Fruit fly (Drosophila melanogaster): ENCODE measurements around the gene CG46508.
"Not testable (repeated sequence)": the region's sequence is repeated elsewhere in the genome, so short reads cannot be mapped to it uniquely, and the experiment has no call there.

DNA sequence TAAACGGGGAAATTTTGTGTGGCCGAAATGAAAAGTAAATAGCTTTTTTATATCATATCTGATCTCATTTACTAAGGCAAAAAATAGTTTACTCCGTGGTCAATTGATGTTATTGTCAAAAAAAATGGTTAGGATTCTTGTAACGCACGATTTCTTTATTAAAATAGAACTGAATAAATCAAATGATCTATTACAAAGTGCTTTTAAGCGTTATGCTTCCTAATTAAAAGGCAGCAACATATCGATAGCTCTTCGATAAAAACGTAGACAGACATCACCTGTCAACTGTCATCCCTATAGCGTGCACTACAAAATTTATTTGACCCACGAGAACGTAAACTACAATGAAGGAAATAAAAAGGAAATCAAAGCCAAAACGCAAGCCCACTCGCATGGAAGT lies 4.8 kb upstream of the CG46508 start, which contains the start of gene CG46507:
- not testable (repeated sequence) for TF ChIP-seq NFAT (GFP tag; IDR thresholded peaks at IDR 0.05); zen2 (GFP tag; IDR thresholded peaks at IDR 0.05; ENCODE audit: partially characterized antibody); CG8478 (optimal IDR thresholded peaks at IDR 0.05); CG15514 (GFP tag; optimal IDR thresholded peaks at IDR 0.05); CG12942 (GFP tag; optimal IDR thresholded peaks at IDR 0.05); stwl (tag; optimal IDR thresholded peaks at IDR 0.05); chinmo (GFP tag; IDR thresholded peaks at IDR 0.05; ENCODE audit: partially characterized antibody); zen (tag; optimal IDR thresholded peaks at IDR 0.05); chm (GFP tag; IDR thresholded peaks at IDR 0.05); ttk (GFP tag; IDR thresholded peaks at IDR 0.05); Doc3 (GFP tag; IDR thresholded peaks at IDR 0.05; ENCODE audit: partially characterized antibody); CG1602 (GFP tag; optimal IDR thresholded peaks at IDR 0.05)

All from whole organism, embryonic.